Worm (Caenorhabditis elegans): ENCODE measurements around the gene nspg-3.

DNA sequence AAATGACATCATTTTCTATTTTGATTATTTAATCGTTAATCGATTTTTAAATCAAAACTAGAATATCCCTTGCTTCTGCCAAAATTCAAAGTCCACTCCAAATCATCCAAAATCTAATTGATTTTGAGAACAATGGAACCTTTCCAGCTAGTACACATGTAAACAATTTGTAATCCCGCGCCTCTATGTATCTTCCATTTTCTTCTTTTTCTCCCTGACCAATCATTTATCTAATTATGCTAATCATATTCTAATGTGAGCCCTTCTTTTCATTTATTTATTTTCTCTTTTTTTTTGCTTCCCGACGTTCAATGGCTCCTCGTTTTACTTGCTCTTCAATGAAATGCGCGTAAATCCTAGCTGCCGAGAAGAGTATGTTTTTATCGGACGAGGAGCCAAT, 46.6 kb downstream of the nspg-3 start:
- TF ChIP-seq ceh-45 (GFP tag; IDR thresholded peaks at IDR 0.05): no peak
- no peak for TF ChIP-seq ceh-24 (tag; optimal IDR thresholded peaks at IDR 0.05)
- TF ChIP-seq sox-4 (tag; optimal IDR thresholded peaks at IDR 0.05): no peak

Measured in whole organism, late embryonic.